Fruit fly (Drosophila melanogaster) whole organism, embryonic: ENCODE data around the gene Pep.

Source experiments
- ATbp ChIP-seq: fragments of 200-800 bp; sonication (Bioruptor generic); optimal IDR thresholded peaks from 2 replicates; lab custom pipeline; 2017; ENCODE audit warnings: missing biosample characterization, mild to moderate bottlenecking, missing genetic modification characterization, missing genetic modification reagents
- Atf3 ChIP-seq: fragments of 200-800 bp; sonication (Bioruptor generic); optimal IDR thresholded peaks from 3 replicates; lab custom pipeline; 2016; ENCODE audit warnings: missing biosample characterization, missing genetic modification characterization
- CG10147 ChIP-seq: fragments of 200-800 bp; sonication (Bioruptor generic); optimal IDR thresholded peaks from 2 replicates; lab custom pipeline; 2019; ENCODE audit warnings: missing biosample characterization, mild to moderate bottlenecking, missing genetic modification characterization, moderate library complexity
- CG10959 ChIP-seq: fragments of 200-800 bp; sonication (Bioruptor generic); IDR thresholded peaks from 2 replicates; pipeline ENCODE4 v1.3.6; 2022; ENCODE audit warnings: missing biosample characterization, missing genetic modification characterization
- CG12155 ChIP-seq: fragments of 200-800 bp; sonication (Bioruptor generic); optimal IDR thresholded peaks from 3 replicates; lab custom pipeline; 2016; ENCODE audit warnings: missing biosample characterization, missing genetic modification characterization
- CG12219 ChIP-seq: fragments of 200-800 bp; sonication (Bioruptor generic); optimal IDR thresholded peaks from 3 replicates; lab custom pipeline; 2018; ENCODE audit warnings: missing biosample characterization, mild to moderate bottlenecking, missing genetic modification characterization
- CG13287 ChIP-seq: fragments of 200-800 bp; sonication (Bioruptor generic); IDR thresholded peaks from 2 replicates; pipeline ENCODE4 v1.3.6; 2022; ENCODE audit warnings: missing biosample characterization, missing genetic modification characterization; ENCODE audit not compliant: partially characterized antibody
- CG13424 ChIP-seq: fragments of 200-800 bp; sonication (Bioruptor generic); optimal IDR thresholded peaks from 2 replicates; lab custom pipeline; 2019; ENCODE audit warnings: missing biosample characterization, mild to moderate bottlenecking, missing genetic modification characterization, moderate library complexity
- CG15269 ChIP-seq: fragments of 200-800 bp; sonication (Bioruptor generic); optimal IDR thresholded peaks from 2 replicates; lab custom pipeline; 2018; ENCODE audit warnings: missing biosample characterization, mild to moderate bottlenecking, missing genetic modification characterization, moderate library complexity
- CG17359 ChIP-seq: fragments of 200-800 bp; sonication (Bioruptor generic); optimal IDR thresholded peaks from 3 replicates; lab custom pipeline; 2018; ENCODE audit warnings: missing biosample characterization, mild to moderate bottlenecking, missing genetic modification characterization, moderate library complexity
- CG17568 ChIP-seq: fragments of 200-800 bp; sonication (Bioruptor generic); optimal IDR thresholded peaks from 2 replicates; lab custom pipeline; 2018; ENCODE audit warnings: missing biosample characterization, mild to moderate bottlenecking, missing genetic modification characterization, moderate library complexity
- CG2120 ChIP-seq: fragments of 200-800 bp; sonication (Bioruptor generic); optimal IDR thresholded peaks from 3 replicates; lab custom pipeline; 2016; ENCODE audit warnings: missing biosample characterization, missing genetic modification characterization
- CG30403 ChIP-seq: fragments of 200-800 bp; sonication (Bioruptor generic); optimal IDR thresholded peaks from 3 replicates; lab custom pipeline; 2016; ENCODE audit warnings: missing biosample characterization, missing genetic modification characterization
- CG31224 ChIP-seq: fragments of 200-800 bp; sonication (Bioruptor generic); IDR thresholded peaks from 2 replicates; pipeline ENCODE4 v1.3.6; 2022; ENCODE audit warnings: missing biosample characterization, missing genetic modification characterization
- CG3163 ChIP-seq: fragments of 200-800 bp; sonication (Bioruptor generic); optimal IDR thresholded peaks from 3 replicates; lab custom pipeline; 2016; ENCODE audit warnings: missing biosample characterization, missing genetic modification characterization
- CG3281 ChIP-seq: fragments of 200-800 bp; sonication (Bioruptor generic); optimal IDR thresholded peaks from 3 replicates; lab custom pipeline; 2017; ENCODE audit warnings: missing biosample characterization, mild to moderate bottlenecking, missing genetic modification characterization
- CG33213 ChIP-seq: fragments of 200-800 bp; sonication (Bioruptor generic); optimal IDR thresholded peaks from 3 replicates; lab custom pipeline; 2016; ENCODE audit warnings: missing biosample characterization, missing genetic modification characterization
- CG6654 ChIP-seq: fragments of 200-800 bp; sonication (Bioruptor generic); optimal IDR thresholded peaks from 2 replicates; lab custom pipeline; 2017; ENCODE audit warnings: missing biosample characterization, mild to moderate bottlenecking, missing genetic modification characterization
- CG6689 ChIP-seq: fragments of 200-800 bp; sonication (Bioruptor generic); IDR thresholded peaks from 2 replicates; pipeline ENCODE4 v1.3.6; 2022; ENCODE audit warnings: missing biosample characterization, missing genetic modification characterization
- CG9727 ChIP-seq: fragments of 200-800 bp; sonication (Bioruptor generic); optimal IDR thresholded peaks from 3 replicates; lab custom pipeline; 2017; ENCODE audit warnings: missing biosample characterization, mild to moderate bottlenecking, missing genetic modification characterization
- D ChIP-seq, 2 experiments: fragments of 200-800 bp in 1 of 2; fragments of >200 bp in 1 of 2; sonication (Bioruptor generic) in 1 of 2; optimal IDR thresholded peaks; 2 replicates in 1 of 2; 3 replicates in 1 of 2; lab custom pipeline; 2017; ENCODE audit warnings: mild to moderate bottlenecking in 1 of 2, missing biosample characterization in 1 of 2, missing genetic modification characterization in 1 of 2, missing genetic modification reagents in 1 of 2
- D19A ChIP-seq: fragments of 200-800 bp; optimal IDR thresholded peaks from 3 replicates; lab custom pipeline; 2019; ENCODE audit warnings: missing biosample characterization, mild to moderate bottlenecking, missing genetic modification characterization, moderate library complexity
- D19B ChIP-seq: fragments of 200-800 bp; sonication (Bioruptor generic); optimal IDR thresholded peaks from 2 replicates; lab custom pipeline; 2017; ENCODE audit warnings: missing biosample characterization, mild to moderate bottlenecking, missing genetic modification characterization
- Dip3 ChIP-seq: fragments of 200-800 bp; sonication (Bioruptor generic); optimal IDR thresholded peaks from 3 replicates; lab custom pipeline; 2016; ENCODE audit warnings: missing biosample characterization, missing genetic modification characterization
- Hey ChIP-seq: fragments of 200-800 bp; sonication (Bioruptor generic); optimal IDR thresholded peaks from 3 replicates; lab custom pipeline; 2018; ENCODE audit warnings: missing biosample characterization, mild to moderate bottlenecking, missing genetic modification characterization
- Hmx ChIP-seq: fragments of 200-800 bp; sonication (Bioruptor generic); optimal IDR thresholded peaks from 2 replicates; lab custom pipeline; 2016; ENCODE audit warnings: missing biosample characterization, missing genetic modification characterization
- Hr51 ChIP-seq, 2 experiments: fragments of 200-800 bp; sonication (Bioruptor generic); optimal IDR thresholded peaks; 2 replicates in 1 of 2; 3 replicates in 1 of 2; lab custom pipeline; 2016 to 2018; ENCODE audit warnings: missing biosample characterization in 2 of 2, missing genetic modification characterization in 2 of 2, mild to moderate bottlenecking in 1 of 2, moderate library complexity in 1 of 2
- Max ChIP-seq: fragments of 200-800 bp; sonication (Bioruptor generic); optimal IDR thresholded peaks from 2 replicates; lab custom pipeline; 2016; ENCODE audit warnings: missing biosample characterization, mild to moderate bottlenecking, missing genetic modification characterization
- Med ChIP-seq: fragments of 200-800 bp; sonication (Bioruptor generic); peaks from one replicate; lab custom pipeline; 2016; ENCODE audit warnings: missing biosample characterization, missing genetic modification characterization, mild to moderate bottlenecking, inconsistent platforms, moderate library complexity
- NfI ChIP-seq: fragments of 200-800 bp; sonication (Bioruptor generic); optimal IDR thresholded peaks from 3 replicates; lab custom pipeline; 2018; ENCODE audit warnings: missing biosample characterization, mild to moderate bottlenecking, missing genetic modification characterization, moderate library complexity
- Rx ChIP-seq: fragments of 200-800 bp; sonication (Bioruptor generic); IDR thresholded peaks from 2 replicates; pipeline ENCODE4 v1.3.6; 2022; ENCODE audit warnings: missing biosample characterization, missing genetic modification characterization
- aop ChIP-seq: fragments of 200-800 bp; sonication (Bioruptor generic); IDR thresholded peaks from 2 replicates; pipeline ENCODE4 v1.3.6; 2022; ENCODE audit warnings: missing biosample characterization, missing genetic modification characterization
- bbx ChIP-seq: fragments of 200-800 bp; sonication (Bioruptor generic); IDR thresholded peaks from 2 replicates; pipeline ENCODE4 v1.3.6; 2022; ENCODE audit warnings: missing biosample characterization, missing genetic modification characterization; ENCODE audit not compliant: partially characterized antibody
- cg ChIP-seq: fragments of 200-800 bp; sonication (Bioruptor generic); optimal IDR thresholded peaks from 3 replicates; lab custom pipeline; 2019; ENCODE audit warnings: missing biosample characterization, mild to moderate bottlenecking, missing genetic modification characterization, moderate library complexity
- chm ChIP-seq: fragments of 200-800 bp; sonication (Bioruptor generic); IDR thresholded peaks from 2 replicates; pipeline ENCODE4 v1.3.6; 2022; ENCODE audit warnings: missing biosample characterization, missing genetic modification characterization
- corto ChIP-seq: fragments of 200-800 bp; sonication (Bioruptor generic); optimal IDR thresholded peaks from 2 replicates; lab custom pipeline; 2016; ENCODE audit warnings: missing biosample characterization, mild to moderate bottlenecking, missing genetic modification characterization, moderate library complexity
- crol ChIP-seq: fragments of 200-800 bp; sonication (Bioruptor generic); IDR thresholded peaks from 2 replicates; pipeline ENCODE4 v1.3.6; 2022; ENCODE audit warnings: missing biosample characterization, missing genetic modification characterization
- dysf ChIP-seq: fragments of 200-800 bp; sonication (Bioruptor generic); IDR thresholded peaks from 3 replicates; pipeline ENCODE4 v1.3.6; 2022; ENCODE audit warnings: missing biosample characterization, missing genetic modification characterization
- ems ChIP-seq: fragments of 200-800 bp; sonication (Bioruptor generic); optimal IDR thresholded peaks from 3 replicates; lab custom pipeline; 2016; ENCODE audit warnings: missing biosample characterization, missing genetic modification characterization
- lilli ChIP-seq: fragments of 200-800 bp; sonication (Bioruptor generic); optimal IDR thresholded peaks from 3 replicates; lab custom pipeline; 2016; ENCODE audit warnings: missing biosample characterization, missing genetic modification characterization
- lola ChIP-seq, 3 experiments: fragments of >200 bp in 2 of 3; fragments of 200-800 bp in 1 of 3; sonication (Bioruptor generic) in 1 of 3; optimal IDR thresholded peaks; 2 replicates each; lab custom pipeline; 2017 to 2019; ENCODE audit warnings: missing biosample characterization in 3 of 3, missing genetic modification characterization in 3 of 3, mild to moderate bottlenecking in 1 of 3, moderate library complexity in 1 of 3
- oc ChIP-seq: fragments of 200-800 bp; sonication (Bioruptor generic); optimal IDR thresholded peaks from 2 replicates; lab custom pipeline; 2018; ENCODE audit warnings: missing biosample characterization, mild to moderate bottlenecking, missing genetic modification characterization, moderate library complexity
- phol ChIP-seq: fragments of 200-800 bp; sonication (Bioruptor generic); optimal IDR thresholded peaks from 3 replicates; lab custom pipeline; 2018; ENCODE audit warnings: missing biosample characterization, mild to moderate bottlenecking, missing genetic modification characterization, moderate library complexity
- row ChIP-seq: fragments of 200-800 bp; sonication (Bioruptor generic); IDR thresholded peaks from 3 replicates; pipeline ENCODE4 v1.3.6; 2022; ENCODE audit warnings: missing biosample characterization, missing genetic modification characterization
- seq ChIP-seq: fragments of 200-800 bp; sonication (Bioruptor generic); IDR thresholded peaks from 2 replicates; pipeline ENCODE4 v1.3.6; 2022; ENCODE audit warnings: missing biosample characterization, missing genetic modification characterization
- twi ChIP-seq: fragments of 200-800 bp; optimal IDR thresholded peaks from 2 replicates; lab custom pipeline; 2019; ENCODE audit warnings: missing biosample characterization, mild to moderate bottlenecking, missing genetic modification characterization, moderate library complexity
- usp ChIP-seq: fragments of >200 bp; optimal IDR thresholded peaks from 2 replicates; lab custom pipeline; 2017; ENCODE audit warnings: missing biosample characterization, missing genetic modification characterization
- vnd ChIP-seq: fragments of 200-800 bp; sonication (Bioruptor generic); IDR thresholded peaks from 3 replicates; pipeline ENCODE4 v1.3.6; 2022; ENCODE audit warnings: missing biosample characterization, missing genetic modification characterization; ENCODE audit not compliant: partially characterized antibody

Pep gene

DNA sequence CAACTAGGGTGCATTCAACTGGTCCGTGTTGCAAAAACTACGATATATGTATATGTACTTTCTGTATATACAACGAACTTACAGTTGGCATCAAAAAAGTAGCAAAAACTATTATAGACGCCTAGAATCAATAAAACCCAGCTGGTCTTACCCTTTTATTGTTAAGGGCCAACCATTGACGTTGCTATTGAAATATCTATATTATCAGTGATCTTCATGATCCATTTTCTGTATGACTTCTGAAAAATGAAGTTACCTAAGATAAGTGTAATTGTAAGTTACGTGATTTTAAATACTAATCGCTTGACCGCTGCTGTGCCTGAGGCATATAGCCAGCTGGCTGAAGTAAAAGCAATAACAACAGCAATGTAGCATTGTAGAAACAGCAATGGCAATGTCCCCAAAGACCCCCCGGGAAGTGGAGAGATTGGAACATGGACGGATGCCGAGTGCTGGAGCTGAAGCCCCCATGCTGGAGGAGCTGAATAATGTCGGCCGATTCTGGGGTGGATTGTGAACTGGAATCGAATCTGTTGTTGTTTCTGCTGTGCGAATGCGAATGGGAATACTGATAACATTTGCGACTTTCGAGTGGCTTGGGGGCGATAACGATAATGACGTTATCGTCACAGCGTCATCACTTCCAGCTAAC lies 13.0 kb upstream of the Pep start (continued):
- TF ChIP-seq lola (GFP tag; optimal IDR thresholded peaks at IDR 0.05; lab: Kevin White, UChicago): peak in 1 of 3 experiments; percentile 37
- TF ChIP-seq ATbp (GFP tag; lab: Kevin White, UChicago): peak; percentile 19
- TF ChIP-seq D19B (GFP tag; lab: Kevin White, UChicago): peak; percentile 24
- TF ChIP-seq ems (GFP tag; lab: Kevin White, UChicago): peak; percentile 27
- peak; percentile 17 for TF ChIP-seq CG6654 (GFP tag; lab: Kevin White, UChicago)
- peak; percentile 54 for TF ChIP-seq CG15269
- peak; percentile 86 for TF ChIP-seq Med (GFP tag; lab: Kevin White, UChicago)
- no peak for TF ChIP-seq oc
- TF ChIP-seq CG33213 (GFP tag; lab: Kevin White, UChicago): peak; percentile 4
- peak; percentile 65 for TF ChIP-seq CG3281 (GFP tag; lab: Kevin White, UChicago)
- TF ChIP-seq aop (GFP tag; lab: Robert Waterston, UW): no peak
- no peak for TF ChIP-seq vnd
- TF ChIP-seq cg (GFP tag; lab: Kevin White, UChicago): no peak
- no peak for TF ChIP-seq CG10959 (GFP tag; lab: Robert Waterston, UW)
- TF ChIP-seq Hey: no peak
- TF ChIP-seq D19A: peak; percentile 56
- TF ChIP-seq CG12155 (GFP tag; lab: Kevin White, UChicago): peak; percentile 6
- no peak for TF ChIP-seq CG31224
- TF ChIP-seq Max: peak; percentile 24
- TF ChIP-seq Dip3 (GFP tag; lab: Kevin White, UChicago): peak; percentile 16
- peak; percentile 22 for TF ChIP-seq CG9727 (GFP tag; lab: Kevin White, UChicago)
- 0 out of 2 replicates have a peak, but pooled peaks have one; percentile 15 for TF ChIP-seq CG13287 (GFP tag; lab: Robert Waterston, UW)
- peak; percentile 16 for TF ChIP-seq NfI (GFP tag; lab: Kevin White, UChicago)
- no peak for TF ChIP-seq Hmx (GFP tag; lab: Kevin White, UChicago)
- TF ChIP-seq CG13424 (tag; lab: Kevin White, UChicago): peak; percentile 26
- TF ChIP-seq usp: no peak
- no peak for TF ChIP-seq Atf3 (GFP tag; lab: Kevin White, UChicago)
- TF ChIP-seq CG2120: peak; percentile 38
- peak; percentile 43 for TF ChIP-seq lilli (GFP tag; lab: Kevin White, UChicago)
- TF ChIP-seq D (optimal IDR thresholded peaks at IDR 0.05; lab: Kevin White, UChicago): no peak
- peak; percentile 25 for TF ChIP-seq D (GFP tag; optimal IDR thresholded peaks at IDR 0.05; lab: Kevin White, UChicago)
- no peak for TF ChIP-seq twi
- peak; percentile 64 for TF ChIP-seq row
- no peak for TF ChIP-seq Rx (GFP tag; lab: Robert Waterston, UW)
- TF ChIP-seq CG17568: peak; percentile 44
- no peak for TF ChIP-seq crol
- TF ChIP-seq corto (GFP tag; lab: Kevin White, UChicago): no peak
- TF ChIP-seq chm (GFP tag; lab: Robert Waterston, UW): no peak; the same call in 1 of the 2 replicates
- TF ChIP-seq CG30403 (GFP tag; lab: Kevin White, UChicago): peak; percentile 3
- TF ChIP-seq bbx: no peak
- peak; percentile 46; the same call in 1 of the 2 replicates for TF ChIP-seq seq (GFP tag; lab: Robert Waterston, UW)
- no peak for TF ChIP-seq CG3163 (GFP tag; lab: Kevin White, UChicago)
- peak; percentile 39 for TF ChIP-seq CG17359
- TF ChIP-seq CG6689 (GFP tag; lab: Robert Waterston, UW): 0 out of 2 replicates have a peak, but pooled peaks have one; percentile 21
- TF ChIP-seq CG10147 (GFP tag; lab: Kevin White, UChicago): peak; percentile 23
- peak in 1 of 2 experiments; percentile 59 for TF ChIP-seq Hr51 (GFP tag; optimal IDR thresholded peaks at IDR 0.05; lab: Kevin White, UChicago)
- peak; percentile 44; the same call in 2 of the 3 replicates for TF ChIP-seq dysf (GFP tag; lab: Robert Waterston, UW)
- peak; percentile 17 for TF ChIP-seq CG12219
- peak; percentile 52 for TF ChIP-seq phol (tag; lab: Kevin White, UChicago)
